Worm (Caenorhabditis elegans): ENCODE data around the gene T10D4.7.

- TF ChIP-seq unc-39 (tag; optimal IDR thresholded peaks at IDR 0.05) (no peak), pha-4 (tag; optimal IDR thresholded peaks at IDR 0.05) (no peak), nhr-237 (tag; optimal IDR thresholded peaks at IDR 0.05) (no peak), lin-13 (tag; optimal IDR thresholded peaks at IDR 0.05) (no peak)
These were observed 20.7 kb upstream of the T10D4.7 start, which contains the start of gene Y25C1A.14 for ce11 chrII:3096857-3097256.

All from whole organism, mixed stage, embryonic.